Fruit fly (Drosophila melanogaster) whole organism, embryonic: ENCODE data around the gene His3.3A.

Source experiments
- Bdp1 ChIP-seq: fragments of 200-800 bp; sonication (Bioruptor generic); optimal IDR thresholded peaks from 3 replicates; lab custom pipeline; 2016; ENCODE audit warnings: missing biosample characterization, missing genetic modification characterization
- CHES-1-like ChIP-seq: fragments of 200-800 bp; sonication (Bioruptor generic); optimal IDR thresholded peaks from 2 replicates; lab custom pipeline; 2016; ENCODE audit warnings: missing biosample characterization, missing genetic modification characterization
- E2f1 ChIP-seq: fragments of 200-800 bp; sonication (Bioruptor generic); IDR thresholded peaks from 2 replicates; pipeline ENCODE4 v1.3.6; 2022; ENCODE audit warnings: missing biosample characterization, missing genetic modification characterization
- Opbp ChIP-seq: fragments of 200-800 bp; sonication (Bioruptor generic); IDR thresholded peaks from 3 replicates; pipeline ENCODE4 v1.3.6; 2022; ENCODE audit warnings: missing biosample characterization, missing genetic modification characterization; ENCODE audit not compliant: partially characterized antibody
- scrt ChIP-seq: fragments of 200-800 bp; sonication (Bioruptor generic); optimal IDR thresholded peaks from 2 replicates; lab custom pipeline; 2018; ENCODE audit warnings: missing biosample characterization, mild to moderate bottlenecking, missing genetic modification characterization, moderate library complexity
- z ChIP-seq: fragments of 200-800 bp; sonication (Bioruptor generic); IDR thresholded peaks from 3 replicates; pipeline ENCODE4 v1.3.6; 2022; ENCODE audit warnings: missing biosample characterization, missing genetic modification characterization

dm6 chr2L:5103733-5104132 lies 48.9 kb downstream of the His3.3A start:
- no peak for TF ChIP-seq CHES-1-like (GFP tag; lab: Kevin White, UChicago)
- TF ChIP-seq z (GFP tag; lab: Robert Waterston, UW): no peak
- TF ChIP-seq Opbp (GFP tag; lab: Robert Waterston, UW): no peak
- TF ChIP-seq scrt (GFP tag; lab: Kevin White, UChicago): no peak
- TF ChIP-seq Bdp1: no peak
- no peak for TF ChIP-seq E2f1 (GFP tag; lab: Robert Waterston, UW)
